Fruit fly (Drosophila melanogaster) whole organism, pupa: Measurements from ENCODE around the gene pbl.

Experiments used
- CG17806 ChIP-seq: fragments of 200-800 bp; sonication (Bioruptor generic); optimal IDR thresholded peaks from 2 replicates; lab custom pipeline; 2018; ENCODE audit warnings: missing biosample characterization, mild to moderate bottlenecking, missing genetic modification characterization, moderate library complexity
- gl ChIP-seq: fragments of 200-800 bp; sonication (Bioruptor generic); optimal IDR thresholded peaks from 2 replicates; lab custom pipeline; 2018; ENCODE audit warnings: missing biosample characterization, mild to moderate bottlenecking, missing genetic modification characterization

DNA sequence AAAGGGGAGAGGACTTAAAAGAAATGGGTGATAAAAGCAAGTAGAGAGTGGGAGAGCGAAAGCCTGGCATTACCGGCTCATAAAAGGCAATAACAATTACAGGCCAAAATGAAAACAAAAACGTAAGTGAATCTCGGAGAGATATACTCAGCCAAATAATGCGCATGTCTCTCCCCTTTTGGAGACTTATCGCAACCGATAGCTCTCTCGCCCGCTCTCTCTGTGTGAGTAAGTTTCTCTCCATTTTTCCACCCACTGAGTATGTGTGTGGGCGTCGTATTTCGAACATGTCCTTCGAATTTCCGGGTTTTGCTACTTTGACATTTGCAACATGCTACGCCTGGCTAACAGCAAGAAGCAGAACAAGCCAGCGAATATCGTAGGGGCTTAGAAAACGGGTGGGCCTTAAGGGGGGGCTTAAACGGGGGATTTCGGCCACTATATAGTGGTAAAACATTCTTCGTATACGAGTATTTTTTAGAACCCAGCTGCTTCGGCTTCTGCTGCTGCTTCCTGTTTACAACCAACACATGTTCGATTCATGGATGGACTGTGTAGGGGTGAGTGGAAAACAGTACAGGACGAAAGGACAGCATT lies 64.0 kb downstream of the pbl start:
- no peak for TF ChIP-seq gl (tag; lab: Kevin White, UChicago)
- no peak for TF ChIP-seq CG17806 (tag; lab: Kevin White, UChicago)
